Worm (Caenorhabditis elegans): ENCODE results near the gene oig-8.

oig-8 gene

DNA sequence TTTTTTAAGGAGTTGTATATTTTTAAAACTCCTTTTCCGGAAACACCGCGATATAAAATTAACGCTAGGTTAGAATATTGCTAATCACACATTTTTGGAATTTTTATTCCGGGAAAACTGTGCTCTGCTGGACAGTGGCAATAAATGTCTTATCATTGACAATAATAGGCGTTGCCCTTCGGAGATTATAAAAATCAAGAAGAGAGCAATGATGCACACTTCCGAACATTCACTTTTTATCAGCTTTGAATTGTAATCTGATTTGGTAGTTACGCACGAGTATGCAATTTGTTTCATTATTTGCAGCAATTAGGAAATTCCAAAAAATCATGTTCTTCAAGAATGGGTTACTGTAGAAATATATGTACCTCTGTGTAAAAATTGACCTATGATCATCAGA, 32.8 kb downstream of the oig-8 start:
- TF ChIP-seq T22C8.4 (GFP tag; IDR thresholded peaks at IDR 0.05) (no peak), ztf-29 (GFP tag; IDR thresholded peaks at IDR 0.05) (no peak), cog-1 (tag; optimal IDR thresholded peaks at IDR 0.05) (no peak), med-1 (GFP tag; optimal IDR thresholded peaks at IDR 0.05; ENCODE audit: insufficient read depth) (no peak), ref-1 (GFP tag; conservative IDR thresholded peaks at IDR 0.05) (no peak), flt-1 (GFP tag; IDR thresholded peaks at IDR 0.05) (no peak), klf-2 (GFP tag; conservative IDR thresholded peaks at IDR 0.05) (no peak), tab-1 (GFP tag; IDR thresholded peaks at IDR 0.05) (no peak), ztf-23 (GFP tag; IDR thresholded peaks at IDR 0.05) (no peak)

DNA sequence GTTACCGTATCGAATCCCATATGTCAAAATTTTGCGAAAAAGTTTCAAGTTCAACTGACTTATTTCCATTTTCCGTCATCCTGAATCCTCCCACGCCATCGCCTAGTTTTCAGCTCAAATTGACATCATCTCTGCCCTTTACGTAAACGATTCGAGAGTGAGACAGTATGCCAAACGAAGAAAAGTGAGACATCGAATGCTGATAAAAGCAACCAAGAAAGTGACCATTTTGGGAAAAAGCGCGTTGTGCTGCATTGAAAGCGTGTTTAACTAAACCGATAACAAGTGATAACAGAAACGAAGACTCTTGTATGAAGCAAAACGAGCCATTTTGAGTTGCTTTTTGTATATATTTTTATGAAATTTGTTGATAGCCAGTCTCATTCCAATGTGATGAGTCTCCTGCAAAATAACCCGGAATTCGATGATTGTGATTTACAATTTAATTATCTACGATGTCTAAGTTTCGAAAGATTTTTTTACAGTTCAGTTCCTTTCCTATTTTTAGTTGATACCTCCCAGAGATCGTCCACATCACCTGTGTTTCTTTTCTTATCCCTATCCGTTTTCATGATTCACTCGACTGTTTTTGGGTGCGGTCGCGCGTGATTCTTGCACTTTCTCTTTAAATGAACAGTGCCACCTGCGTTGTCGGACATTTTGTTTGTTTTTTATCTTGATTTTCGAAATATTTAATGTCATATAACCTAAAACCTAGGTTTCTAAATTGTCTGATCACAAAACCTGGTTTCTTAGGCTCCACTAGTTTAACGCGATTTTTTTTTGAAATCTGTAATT, 33.5 kb downstream of the oig-8 start:
- TF ChIP-seq med-1 (GFP tag; optimal IDR thresholded peaks at IDR 0.05; ENCODE audit: insufficient read depth) (no peak), flt-1 (GFP tag; IDR thresholded peaks at IDR 0.05) (no peak), ztf-23 (GFP tag; IDR thresholded peaks at IDR 0.05) (no peak), tab-1 (GFP tag; IDR thresholded peaks at IDR 0.05) (no peak), cog-1 (tag; optimal IDR thresholded peaks at IDR 0.05) (no peak), ztf-29 (GFP tag; IDR thresholded peaks at IDR 0.05) (no peak), ref-1 (GFP tag; conservative IDR thresholded peaks at IDR 0.05) (no peak)

DNA sequence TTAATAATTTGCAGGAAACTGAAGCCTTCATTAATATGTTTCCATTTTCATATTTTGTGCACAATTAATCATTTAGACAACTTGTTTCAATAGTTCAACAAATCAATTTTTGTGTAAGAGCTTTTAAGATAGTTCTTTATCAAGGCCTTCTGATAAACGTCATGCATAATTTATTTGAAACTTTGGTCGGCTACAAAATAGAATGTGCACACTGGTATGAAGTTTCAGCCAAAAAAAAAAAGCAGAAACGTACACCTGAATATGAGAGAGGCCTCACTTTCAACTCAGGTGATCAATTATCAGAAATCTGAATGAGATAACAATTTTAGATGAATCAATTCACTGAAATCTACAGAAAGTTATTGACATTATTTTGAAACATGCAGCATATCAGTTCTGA, 34.4 kb downstream of the oig-8 start:
- no peak for TF ChIP-seq ref-1 (GFP tag; conservative IDR thresholded peaks at IDR 0.05)

DNA sequence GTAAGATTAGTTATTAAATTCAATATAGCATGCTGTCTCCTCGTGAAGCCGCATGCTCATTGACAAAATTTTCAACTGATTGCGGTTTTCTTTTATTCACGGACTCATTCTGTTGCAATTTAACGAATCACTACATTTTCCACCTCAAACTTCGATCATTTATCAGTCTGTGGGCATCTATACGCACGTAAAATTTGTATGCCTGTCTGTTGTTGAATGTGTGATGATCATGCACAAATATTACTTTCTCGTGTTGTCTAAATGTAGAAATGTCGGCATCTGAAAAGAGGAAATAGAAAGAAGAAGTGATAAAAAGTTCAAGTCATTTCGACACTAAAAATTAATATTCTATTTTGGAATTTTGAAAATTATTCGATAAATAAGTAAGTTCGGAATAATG, 36.4 kb downstream of the oig-8 start:
- TF ChIP-seq ref-1 (GFP tag; conservative IDR thresholded peaks at IDR 0.05): no peak
- no peak for TF ChIP-seq cog-1 (tag; optimal IDR thresholded peaks at IDR 0.05)
- TF ChIP-seq tab-1 (GFP tag; IDR thresholded peaks at IDR 0.05): no peak
- TF ChIP-seq ztf-29 (GFP tag; IDR thresholded peaks at IDR 0.05): no peak
- TF ChIP-seq T22C8.4 (GFP tag; IDR thresholded peaks at IDR 0.05): no peak
- TF ChIP-seq ztf-23 (GFP tag; IDR thresholded peaks at IDR 0.05): no peak
- TF ChIP-seq med-1 (GFP tag; optimal IDR thresholded peaks at IDR 0.05; ENCODE audit: insufficient read depth): no peak
- no peak for TF ChIP-seq flt-1 (GFP tag; IDR thresholded peaks at IDR 0.05)
- no peak for TF ChIP-seq klf-2 (GFP tag; conservative IDR thresholded peaks at IDR 0.05)

DNA sequence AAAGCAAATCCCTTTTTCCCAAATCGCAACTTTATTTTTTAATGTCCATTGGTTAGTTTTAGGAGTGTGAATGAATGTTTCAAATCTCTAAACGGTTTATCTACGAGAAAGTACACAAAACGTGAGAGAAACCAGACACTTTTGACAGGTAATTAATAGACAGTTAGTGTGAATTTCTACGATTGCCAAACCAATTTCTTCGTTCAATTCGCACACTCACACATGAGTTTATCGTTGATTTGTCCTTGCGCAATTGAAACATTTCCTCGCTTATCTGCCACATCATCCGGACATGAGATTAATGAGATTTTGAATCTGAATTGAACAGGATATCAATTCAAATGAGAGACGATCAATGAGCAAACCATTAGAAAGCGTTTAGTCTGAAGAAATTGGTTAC, 38.7 kb downstream of the oig-8 start:
- TF ChIP-seq ztf-23 (GFP tag; IDR thresholded peaks at IDR 0.05) (no peak), tab-1 (GFP tag; IDR thresholded peaks at IDR 0.05) (no peak), T22C8.4 (GFP tag; IDR thresholded peaks at IDR 0.05) (no peak), klf-2 (GFP tag; conservative IDR thresholded peaks at IDR 0.05) (no peak), flt-1 (GFP tag; IDR thresholded peaks at IDR 0.05) (no peak), ref-1 (GFP tag; conservative IDR thresholded peaks at IDR 0.05) (no peak), cog-1 (tag; optimal IDR thresholded peaks at IDR 0.05) (no peak), ztf-29 (GFP tag; IDR thresholded peaks at IDR 0.05) (no peak), med-1 (GFP tag; optimal IDR thresholded peaks at IDR 0.05; ENCODE audit: insufficient read depth) (no peak)

- no peak for TF ChIP-seq tab-1 (GFP tag; IDR thresholded peaks at IDR 0.05)
- peak; percentile 51; the same call in 1 of the 2 replicates for TF ChIP-seq T22C8.4 (GFP tag; IDR thresholded peaks at IDR 0.05)
Observed at ce11 chrII:6609315-6609842, 39.5 kb downstream of the oig-8 start, which contains the start of gene epg-5. epg-5 (minus strand) TSS chrII:6609365.

DNA sequence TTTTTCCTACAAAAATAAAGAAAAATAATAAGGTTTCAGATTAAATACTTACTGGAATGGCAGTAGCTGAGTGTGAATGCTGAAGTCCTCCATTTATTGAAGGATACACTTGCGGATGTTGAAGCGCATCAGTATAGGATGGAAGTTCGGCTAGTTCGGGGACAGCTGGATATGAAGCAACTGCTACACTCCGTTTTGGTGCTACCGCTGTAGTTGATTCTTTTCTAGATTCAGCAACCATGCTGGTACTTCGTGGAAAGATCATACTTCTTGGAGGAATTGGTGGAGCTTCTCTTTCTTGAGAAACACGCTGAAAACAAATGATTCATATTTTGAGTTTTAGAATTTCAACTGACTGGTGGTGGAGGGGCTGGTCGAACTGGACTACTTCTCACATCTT, 40.3 kb downstream of the oig-8 start:
- TF ChIP-seq flt-1 (GFP tag; IDR thresholded peaks at IDR 0.05): no peak
- TF ChIP-seq ztf-29 (GFP tag; IDR thresholded peaks at IDR 0.05): no peak
- no peak for TF ChIP-seq tab-1 (GFP tag; IDR thresholded peaks at IDR 0.05)
- no peak for TF ChIP-seq ref-1 (GFP tag; conservative IDR thresholded peaks at IDR 0.05)
- no peak for TF ChIP-seq klf-2 (GFP tag; conservative IDR thresholded peaks at IDR 0.05)
- no peak for TF ChIP-seq T22C8.4 (GFP tag; IDR thresholded peaks at IDR 0.05)
- TF ChIP-seq cog-1 (tag; optimal IDR thresholded peaks at IDR 0.05): no peak
- TF ChIP-seq ztf-23 (GFP tag; IDR thresholded peaks at IDR 0.05): no peak
- TF ChIP-seq med-1 (GFP tag; optimal IDR thresholded peaks at IDR 0.05; ENCODE audit: insufficient read depth): no peak

DNA sequence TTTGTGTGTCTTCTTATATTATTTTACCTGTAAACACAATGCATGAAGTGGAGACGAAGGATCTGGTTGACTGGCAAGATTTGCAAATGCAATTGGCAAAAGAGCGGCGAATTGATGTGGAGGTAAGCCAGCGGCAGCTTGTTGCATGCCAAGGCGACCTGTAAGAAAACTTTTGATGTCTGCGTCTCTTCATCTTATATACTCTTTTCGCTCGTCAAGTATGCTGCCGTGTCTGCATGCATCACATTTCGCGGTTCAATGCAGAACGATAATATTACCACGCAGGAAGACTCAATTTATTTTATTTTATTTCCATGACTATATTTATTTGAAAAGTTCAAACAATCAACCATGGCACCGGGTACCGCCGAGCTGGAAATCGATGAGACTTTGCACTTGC, 48.0 kb downstream of the oig-8 start, which contains the start of gene vps-33.2:
Gene vps-33.2 (plus strand): TSS at position 244 of the 400 bp plus-strand sequence.
- TF ChIP-seq ztf-29 (GFP tag; IDR thresholded peaks at IDR 0.05) (no peak), T22C8.4 (GFP tag; IDR thresholded peaks at IDR 0.05) (no peak), ztf-23 (GFP tag; IDR thresholded peaks at IDR 0.05) (peak; percentile 75), flt-1 (GFP tag; IDR thresholded peaks at IDR 0.05) (no peak)

- TF ChIP-seq klf-2 (GFP tag; conservative IDR thresholded peaks at IDR 0.05) (no peak), ztf-23 (GFP tag; IDR thresholded peaks at IDR 0.05) (peak; percentile 43; the same call in 1 of the 2 replicates), flt-1 (GFP tag; IDR thresholded peaks at IDR 0.05) (no peak), tab-1 (GFP tag; IDR thresholded peaks at IDR 0.05) (no peak), ztf-29 (GFP tag; IDR thresholded peaks at IDR 0.05) (no peak), med-1 (GFP tag; optimal IDR thresholded peaks at IDR 0.05; ENCODE audit: insufficient read depth) (no peak)
Observed at ce11 chrII:6598050-6598449, 50.9 kb downstream of the oig-8 start, which contains the start of gene dnj-8. dnj-8 (minus strand) TSS chrII:6598080.

ce11 chrII:6597507-6597906, 51.4 kb downstream of the oig-8 start:
- no peak for TF ChIP-seq T22C8.4 (GFP tag; IDR thresholded peaks at IDR 0.05)
- TF ChIP-seq klf-2 (GFP tag; conservative IDR thresholded peaks at IDR 0.05): no peak
- no peak for TF ChIP-seq ref-1 (GFP tag; conservative IDR thresholded peaks at IDR 0.05)
- no peak for TF ChIP-seq cog-1 (tag; optimal IDR thresholded peaks at IDR 0.05)
- TF ChIP-seq ztf-29 (GFP tag; IDR thresholded peaks at IDR 0.05): no peak
- TF ChIP-seq med-1 (GFP tag; optimal IDR thresholded peaks at IDR 0.05; ENCODE audit: insufficient read depth): no peak
- TF ChIP-seq tab-1 (GFP tag; IDR thresholded peaks at IDR 0.05): no peak
- TF ChIP-seq ztf-23 (GFP tag; IDR thresholded peaks at IDR 0.05): no peak
- no peak for TF ChIP-seq flt-1 (GFP tag; IDR thresholded peaks at IDR 0.05)

All from whole organism, midembryonic.